Worm (Caenorhabditis elegans) whole organism, late embryonic: ENCODE measurements around the gene dnj-2.

Experiments used
- C38D4.7 ChIP-seq: fragments of 200-800 bp; sonication (Bioruptor generic); optimal IDR thresholded peaks from 2 replicates; lab custom pipeline; 2018; ENCODE audit warnings: mild to moderate bottlenecking, missing genetic modification characterization, moderate library complexity, missing compliant biosample characterization
- F13H6.1 ChIP-seq: sonication (generic microtip); optimal IDR thresholded peaks from 2 replicates; lab custom pipeline; 2016; ENCODE audit warnings: missing genetic modification characterization, missing compliant biosample characterization
- T23F11.4 ChIP-seq: fragments of 200-800 bp; sonication (Bioruptor generic); optimal IDR thresholded peaks from 2 replicates; lab custom pipeline; 2018; ENCODE audit warnings: mild to moderate bottlenecking, missing genetic modification characterization, missing compliant biosample characterization
- Y22D7AL.16 ChIP-seq: sonication (generic microtip); optimal IDR thresholded peaks from 2 replicates; lab custom pipeline; 2016; ENCODE audit warnings: missing genetic modification characterization, missing compliant biosample characterization
- ceh-14 ChIP-seq: sonication (generic microtip); optimal IDR thresholded peaks from 2 replicates; lab custom pipeline; 2016; ENCODE audit warnings: missing genotype, missing genetic modification characterization, missing compliant biosample characterization
- ceh-18 ChIP-seq: sonication (generic microtip); optimal IDR thresholded peaks from 2 replicates; lab custom pipeline; 2016; ENCODE audit warnings: missing genetic modification characterization, missing compliant biosample characterization
- ceh-2 ChIP-seq: sonication (generic microtip); optimal IDR thresholded peaks from 2 replicates; lab custom pipeline; 2016; ENCODE audit warnings: missing genotype, missing genetic modification characterization, missing compliant biosample characterization
- ceh-24 ChIP-seq: sonication (generic microtip); optimal IDR thresholded peaks from 2 replicates; lab custom pipeline; 2016; ENCODE audit warnings: mild to moderate bottlenecking, missing genetic modification characterization, missing compliant biosample characterization
- ceh-30 ChIP-seq: fragments of 150-350 bp; optimal IDR thresholded peaks from 2 replicates; lab custom pipeline; 2014; ENCODE audit warnings: missing biosample characterization, missing genetic modification characterization
- ceh-31 ChIP-seq: sonication (generic microtip); optimal IDR thresholded peaks from 2 replicates; lab custom pipeline; 2016; ENCODE audit warnings: missing genetic modification characterization, missing compliant biosample characterization
- ceh-34 ChIP-seq: sonication (generic microtip); optimal IDR thresholded peaks from 2 replicates; lab custom pipeline; 2016; ENCODE audit warnings: mild to moderate bottlenecking, missing genetic modification characterization, missing compliant biosample characterization
- ceh-48 ChIP-seq: sonication (generic microtip); optimal IDR thresholded peaks from 2 replicates; lab custom pipeline; 2016; ENCODE audit warnings: missing genetic modification characterization, inconsistent platforms, missing compliant biosample characterization
- ceh-6 ChIP-seq: fragments of 200-800 bp; sonication (Bioruptor generic); optimal IDR thresholded peaks from 2 replicates; lab custom pipeline; 2018; ENCODE audit warnings: mild to moderate bottlenecking, missing genetic modification characterization, missing compliant biosample characterization
- ceh-9 ChIP-seq: sonication (generic microtip); optimal IDR thresholded peaks from 2 replicates; lab custom pipeline; 2016; ENCODE audit warnings: mild to moderate bottlenecking, missing genetic modification characterization, inconsistent platforms, missing compliant biosample characterization
- dmd-4 ChIP-seq: sonication (generic microtip); optimal IDR thresholded peaks from 2 replicates; lab custom pipeline; 2016; ENCODE audit warnings: borderline replicate concordance, missing genetic modification characterization, missing compliant biosample characterization
- ets-4 ChIP-seq: sonication (generic microtip); optimal IDR thresholded peaks from 2 replicates; lab custom pipeline; 2016; ENCODE audit warnings: missing genetic modification characterization, missing compliant biosample characterization
- eyg-1 ChIP-seq: sonication (generic microtip); optimal IDR thresholded peaks from 2 replicates; lab custom pipeline; 2016; ENCODE audit warnings: missing genotype, missing genetic modification characterization, missing compliant biosample characterization
- fax-1 ChIP-seq: sonication (generic microtip); optimal IDR thresholded peaks from 2 replicates; lab custom pipeline; 2016; ENCODE audit warnings: missing genotype, missing genetic modification characterization, missing compliant biosample characterization
- hlh-15 ChIP-seq: sonication (generic microtip); optimal IDR thresholded peaks from 2 replicates; lab custom pipeline; 2016; ENCODE audit warnings: missing genetic modification characterization, missing compliant biosample characterization
- hlh-6 ChIP-seq: sonication (generic microtip); optimal IDR thresholded peaks from 2 replicates; lab custom pipeline; 2016; ENCODE audit warnings: missing genotype, missing genetic modification characterization, missing compliant biosample characterization
- madf-2 ChIP-seq: sonication (generic microtip); optimal IDR thresholded peaks from 2 replicates; lab custom pipeline; 2017; ENCODE audit warnings: missing genetic modification characterization, missing compliant biosample characterization
- mec-3 ChIP-seq: sonication (generic microtip); optimal IDR thresholded peaks from 2 replicates; lab custom pipeline; 2016; ENCODE audit warnings: borderline replicate concordance, missing genetic modification characterization, missing compliant biosample characterization
- nfya-1 ChIP-seq: sonication (generic microtip); optimal IDR thresholded peaks from 2 replicates; lab custom pipeline; 2017; ENCODE audit warnings: missing genetic modification characterization, mild to moderate bottlenecking, missing compliant biosample characterization, antibody characterized with exemption, moderate library complexity
- nhr-232 ChIP-seq: sonication (generic microtip); optimal IDR thresholded peaks from 2 replicates; lab custom pipeline; 2016; ENCODE audit warnings: missing genetic modification characterization, missing compliant biosample characterization
- npax-4 ChIP-seq: sonication (generic microtip); optimal IDR thresholded peaks from 2 replicates; lab custom pipeline; 2016; ENCODE audit warnings: missing genetic modification characterization, missing compliant biosample characterization
- pag-3 ChIP-seq: sonication (generic microtip); optimal IDR thresholded peaks from 2 replicates; lab custom pipeline; 2016; ENCODE audit warnings: missing compliant biosample characterization, missing genetic modification characterization, borderline replicate concordance
- pat-9 ChIP-seq: fragments of 200-800 bp; sonication (Bioruptor generic); optimal IDR thresholded peaks from 2 replicates; lab custom pipeline; 2018; ENCODE audit warnings: mild to moderate bottlenecking, missing genetic modification characterization, moderate library complexity, missing compliant biosample characterization
- pha-2 ChIP-seq: sonication (generic microtip); optimal IDR thresholded peaks from 2 replicates; lab custom pipeline; 2017; ENCODE audit warnings: mild to moderate bottlenecking, missing genetic modification characterization, missing compliant biosample characterization
- ref-2 ChIP-seq: sonication (generic microtip); optimal IDR thresholded peaks from 2 replicates; lab custom pipeline; 2016; ENCODE audit warnings: missing genetic modification characterization, missing compliant biosample characterization
- syd-9 ChIP-seq: sonication (generic microtip); optimal IDR thresholded peaks from 2 replicates; lab custom pipeline; 2016; ENCODE audit warnings: mild to moderate bottlenecking, missing genetic modification characterization, moderate library complexity, missing compliant biosample characterization
- tbx-2 ChIP-seq: sonication (generic microtip); optimal IDR thresholded peaks from 2 replicates; lab custom pipeline; 2016; ENCODE audit warnings: missing genetic modification characterization, missing compliant biosample characterization
- unc-42 ChIP-seq: sonication (generic microtip); optimal IDR thresholded peaks from 2 replicates; lab custom pipeline; 2016; ENCODE audit warnings: missing genotype, missing genetic modification characterization, missing compliant biosample characterization
- ztf-16 ChIP-seq: sonication (generic microtip); optimal IDR thresholded peaks from 2 replicates; lab custom pipeline; 2017; ENCODE audit warnings: missing genetic modification characterization, missing compliant biosample characterization

Gene dnj-2

DNA sequence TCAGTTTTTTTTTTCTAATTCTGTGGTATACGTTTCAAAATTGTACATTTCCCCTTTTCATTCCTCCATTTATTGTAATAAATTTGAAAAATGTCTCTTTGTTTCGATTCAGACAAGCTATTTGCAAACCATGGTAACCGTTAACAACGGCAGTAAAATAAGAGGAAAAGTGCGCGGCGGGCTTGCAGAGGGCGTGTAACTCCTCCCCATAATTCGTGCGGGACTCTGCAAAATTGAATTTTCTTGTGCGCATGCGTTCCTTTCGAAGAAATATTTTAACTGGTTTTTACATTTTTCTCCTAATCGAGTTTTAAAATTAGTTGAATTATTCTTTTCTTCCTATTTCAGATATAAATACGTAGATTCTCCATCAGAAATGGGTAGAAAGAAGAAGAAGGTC is 3.2 kb downstream of the dnj-2 start, which contains the start of gene znf-207 (continued):
- peak; percentile 12 for TF ChIP-seq hlh-15
- peak; percentile 90 for TF ChIP-seq ceh-14 (tag; lab: Kevin White, UChicago)
- no peak for TF ChIP-seq hlh-6 (tag; lab: Kevin White, UChicago)
- peak; percentile 36 for TF ChIP-seq madf-2 (tag; lab: Kevin White, UChicago)
- TF ChIP-seq pha-2 = peak; percentile 2

DNA sequence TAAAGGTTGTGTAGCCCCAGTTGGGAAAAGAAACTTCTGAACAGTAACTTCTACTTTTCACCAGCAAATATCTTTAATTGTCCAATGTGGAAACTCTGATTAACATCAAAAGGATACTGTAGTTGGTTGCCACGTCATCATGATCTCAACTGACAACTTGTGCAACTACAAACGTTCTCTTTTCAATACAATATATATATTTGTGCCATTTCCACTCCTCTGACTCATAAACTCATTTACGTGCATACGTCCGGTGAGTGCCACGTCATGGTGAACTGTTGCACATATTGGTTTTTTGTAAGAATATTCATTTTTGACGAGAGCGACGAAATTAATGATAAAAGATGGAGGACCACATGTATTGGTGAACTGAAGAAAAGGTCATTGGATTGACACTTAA is 6.0 kb downstream of the dnj-2 start:
- TF ChIP-seq ceh-30 (no peak), tbx-2 (no peak), pag-3 (tag; lab: Kevin White, UChicago) (no peak), ceh-18 (tag; lab: Kevin White, UChicago) (no peak), ceh-34 (tag; lab: Kevin White, UChicago) (no peak), ets-4 (tag; lab: Kevin White, UChicago) (no peak), pat-9 (tag; lab: Kevin White, UChicago) (no peak), F13H6.1 (no peak), nhr-232 (tag; lab: Kevin White, UChicago) (no peak), T23F11.4 (no peak), dmd-4 (tag; lab: Kevin White, UChicago) (no peak), C38D4.7 (no peak), ceh-9 (no peak), npax-4 (tag; lab: Kevin White, UChicago) (no peak), syd-9 (no peak)

DNA sequence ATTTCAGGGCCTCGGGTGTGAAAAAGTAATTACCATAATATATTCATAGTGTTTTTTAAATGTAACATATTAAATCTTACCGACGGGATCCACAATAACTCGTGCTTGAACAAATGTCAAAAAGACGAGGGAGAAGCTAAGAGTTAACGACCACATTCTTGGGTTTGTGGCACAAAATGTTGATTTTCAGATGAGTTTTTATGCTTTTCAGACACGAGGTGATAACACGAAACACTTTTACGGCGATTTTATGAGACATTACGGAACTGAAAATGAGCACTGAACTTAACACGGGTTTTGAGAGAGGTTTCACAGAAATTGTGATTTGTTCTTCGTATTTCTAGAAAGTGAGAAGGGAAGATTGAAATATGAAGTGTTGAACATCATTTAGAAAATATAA is 7.2 kb downstream of the dnj-2 start, which contains the start of gene B0035.13:
Gene B0035.13, minus strand, starts transcription at position 173 of the 400 bp plus-strand sequence.
- TF ChIP-seq ceh-9 (no peak), pha-2 (no peak), nfya-1 (no peak), ceh-18 (tag; lab: Kevin White, UChicago) (no peak), eyg-1 (no peak), pag-3 (tag; lab: Kevin White, UChicago) (no peak), npax-4 (tag; lab: Kevin White, UChicago) (no peak)
- TF ChIP-seq, all 69 proteins: peak for 0

DNA sequence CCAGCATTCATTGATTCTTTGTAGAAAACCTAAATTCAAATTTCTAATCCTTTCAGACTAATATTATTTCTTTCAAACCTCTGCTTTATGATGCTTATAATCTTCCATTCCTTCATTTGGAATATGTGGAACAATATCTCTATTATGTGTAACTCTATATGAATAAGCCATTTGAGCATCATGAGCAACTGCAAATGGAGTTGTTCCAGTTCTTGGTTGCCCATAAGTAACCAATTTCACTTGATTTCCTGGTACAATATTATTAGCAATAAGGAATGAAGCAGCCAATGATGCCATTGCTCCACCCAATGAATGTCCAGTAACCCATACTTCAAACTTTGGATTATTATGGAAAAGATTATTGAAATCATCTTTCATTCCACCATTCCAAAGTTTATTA is 8.8 kb downstream of the dnj-2 start:
- TF ChIP-seq ceh-31 = no peak
- no peak for TF ChIP-seq ceh-9
- no peak for TF ChIP-seq fax-1
- TF ChIP-seq ceh-2 = no peak
- no peak for TF ChIP-seq Y22D7AL.16 (tag; lab: Kevin White, UChicago)
- TF ChIP-seq ceh-6 (GFP tag; lab: Kevin White, UChicago) = no peak

ce11 chrIV:11298154-11299086 is 15.4 kb downstream of the dnj-2 start, which contains the start of the genes B0035.15 and dnj-1:
TSS of gene B0035.15 (minus strand) at chrIV:11298252.
TSS of gene dnj-1 (plus strand) at chrIV:11299036.
- TF ChIP-seq tbx-2 = peak; percentile 21
- TF ChIP-seq ztf-16 = no peak
- peak; percentile 71 for TF ChIP-seq ceh-48 (tag; lab: Kevin White, UChicago)
- no peak for TF ChIP-seq ceh-18 (tag; lab: Kevin White, UChicago)
- no peak for TF ChIP-seq ref-2 (tag; lab: Kevin White, UChicago)
- no peak for TF ChIP-seq ceh-24 (tag; lab: Kevin White, UChicago)
- TF ChIP-seq ceh-14 (tag; lab: Kevin White, UChicago) = no peak
- no peak for TF ChIP-seq ceh-31
- TF ChIP-seq mec-3 (tag; lab: Kevin White, UChicago) = no peak
- TF ChIP-seq nfya-1 = peak; percentile 11
- peak; percentile 56 for TF ChIP-seq unc-42
- TF ChIP-seq, all 69 proteins: peak for 4
